Fruit fly (Drosophila melanogaster): Measurements from ENCODE around the gene CG5567.

CG5567 gene

DNA sequence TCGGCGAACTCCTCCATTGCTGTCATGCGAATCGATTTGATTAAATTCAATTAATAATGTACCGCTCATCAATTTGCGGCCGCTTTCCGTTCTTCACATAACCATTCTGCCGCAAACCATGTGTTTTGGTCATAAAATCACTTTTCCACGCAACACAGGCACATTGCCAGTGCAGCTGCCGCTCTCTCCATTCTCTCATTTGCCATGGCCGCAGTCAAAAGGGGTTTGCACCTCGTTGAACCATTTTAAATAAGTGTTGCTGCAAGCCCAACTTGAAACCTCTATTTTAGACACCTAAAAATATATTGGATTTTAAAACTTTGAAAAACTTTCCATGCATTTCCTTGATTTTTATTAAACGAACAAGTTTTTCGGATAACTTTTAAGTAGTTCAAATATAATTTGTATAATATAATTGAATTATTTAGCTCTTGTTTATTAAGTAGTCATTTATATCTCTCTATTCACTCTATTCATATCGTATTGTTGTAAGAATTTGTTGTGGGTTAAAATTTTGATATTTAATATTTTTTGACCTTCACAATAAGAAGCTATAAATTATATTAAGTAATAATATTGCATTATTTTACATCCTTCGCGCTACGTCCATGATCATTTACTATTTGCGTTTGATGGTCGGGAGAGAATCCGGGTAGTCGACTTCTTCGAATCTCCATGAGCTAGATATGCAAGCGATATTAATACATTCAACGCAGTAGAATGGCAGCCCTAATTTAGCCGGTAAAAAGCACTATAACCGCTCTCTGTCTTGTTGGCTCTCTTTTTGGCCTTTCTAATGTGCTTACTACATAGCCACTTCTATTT is 13.5 kb upstream of the CG5567 start, which contains the start of gene CG5535 (continued):
- TF ChIP-seq tll (GFP tag; optimal IDR thresholded peaks at IDR 0.05), result peak in 1 of 2 experiments; percentile 6
- TF ChIP-seq Xbp1 (GFP tag; optimal IDR thresholded peaks at IDR 0.05), result peak; percentile 74
- TF ChIP-seq jing (GFP tag; optimal IDR thresholded peaks at IDR 0.05), result no peak
- peak; percentile 78 for TF ChIP-seq CG18599 (GFP tag; optimal IDR thresholded peaks at IDR 0.05)
- 0 out of 2 replicates have a peak, but pooled peaks have one; percentile 14 for TF ChIP-seq CG11696 (GFP tag; IDR thresholded peaks at IDR 0.05)
- TF ChIP-seq CG33213 (GFP tag; optimal IDR thresholded peaks at IDR 0.05), result peak; percentile 46
- TF ChIP-seq CG11560 (tag; IDR thresholded peaks at IDR 0.05), result no peak
- TF ChIP-seq HLH3B (GFP tag; IDR thresholded peaks at IDR 0.05), result peak; percentile 45; the same call in 1 of the 2 replicates
- TF ChIP-seq Atf6 (GFP tag; IDR thresholded peaks at IDR 0.05), result no peak; the same call in 1 of the 2 replicates
- TF ChIP-seq usp (GFP tag; optimal IDR thresholded peaks at IDR 0.05), result no peak
- peak; percentile 91 for TF ChIP-seq CG13775 (GFP tag; optimal IDR thresholded peaks at IDR 0.05)
- TF ChIP-seq Ets65A (GFP tag), result peak; percentile 86
- TF ChIP-seq CG17186 (GFP tag; optimal IDR thresholded peaks at IDR 0.05), result no peak
- TF ChIP-seq CG4820 (GFP tag; optimal IDR thresholded peaks at IDR 0.05), result peak; percentile 42
- peak; percentile 78 for TF ChIP-seq CG12104 (GFP tag; optimal IDR thresholded peaks at IDR 0.05)
- TF ChIP-seq CG14050 (GFP tag; IDR thresholded peaks at IDR 0.05), result peak; percentile 29; the same call in 2 of the 3 replicates
- TF ChIP-seq Bgb (GFP tag; IDR thresholded peaks at IDR 0.05; ENCODE audit: partially characterized antibody), result no peak
- TF ChIP-seq odd (GFP tag; optimal IDR thresholded peaks at IDR 0.05), result peak; percentile 85
- peak; percentile 71 for TF ChIP-seq CG32532 (GFP tag; IDR thresholded peaks at IDR 0.05)
- peak; percentile 49 for TF ChIP-seq trh (GFP tag; optimal IDR thresholded peaks at IDR 0.05)
- peak; percentile 88 for TF ChIP-seq CG10209 (GFP tag; optimal IDR thresholded peaks at IDR 0.05)
- no peak for TF ChIP-seq CG3995 (GFP tag; optimal IDR thresholded peaks at IDR 0.05)
- TF ChIP-seq Neu2 (GFP tag; optimal IDR thresholded peaks at IDR 0.05; ENCODE audit: borderline replicate concordance), result no peak
- peak; percentile 54 for TF ChIP-seq HLHmδ (GFP tag; optimal IDR thresholded peaks at IDR 0.05)
- no peak; the same call in 1 of the 2 replicates for TF ChIP-seq ro (GFP tag; IDR thresholded peaks at IDR 0.05)
- 0 out of 2 replicates have a peak, but pooled peaks have one; percentile 19 for TF ChIP-seq CG43689 (GFP tag; IDR thresholded peaks at IDR 0.05)
- no peak for TF ChIP-seq h (optimal IDR thresholded peaks at IDR 0.05)
- TF ChIP-seq fru (optimal IDR thresholded peaks at IDR 0.05), result no peak
- TF ChIP-seq CG9437 (GFP tag; optimal IDR thresholded peaks at IDR 0.05), result peak; percentile 93
- TF ChIP-seq scrt (GFP tag; optimal IDR thresholded peaks at IDR 0.05), result peak; percentile 43
- no peak for TF ChIP-seq CG7271 (tag; optimal IDR thresholded peaks at IDR 0.05)
- peak; percentile 75 for TF ChIP-seq Abd-B (GFP tag; optimal IDR thresholded peaks at IDR 0.05)
- peak; percentile 73 for TF ChIP-seq Nf-YB (GFP tag; optimal IDR thresholded peaks at IDR 0.05)
- TF ChIP-seq CG32772 (GFP tag; IDR thresholded peaks at IDR 0.05), result no peak; the same call in 1 of the 2 replicates
- peak; percentile 77 for TF ChIP-seq dmrt11E (tag; optimal IDR thresholded peaks at IDR 0.05)
- peak; percentile 76 for TF ChIP-seq fd96Cb (tag; optimal IDR thresholded peaks at IDR 0.05)
- TF ChIP-seq CG4404 (GFP tag; IDR thresholded peaks at IDR 0.05), result peak; percentile 25; the same call in 1 of the 2 replicates
- TF ChIP-seq zfh1 (GFP tag; IDR thresholded peaks at IDR 0.05), result peak; percentile 76; the same call in 2 of the 3 replicates
- peak; percentile 42 to 60 for TF ChIP-seq Trl (optimal IDR thresholded peaks at IDR 0.05)
- peak; percentile 69 for TF ChIP-seq Trl (GFP tag; optimal IDR thresholded peaks at IDR 0.05)
- TF ChIP-seq pan (optimal IDR thresholded peaks at IDR 0.05), result no peak
- TF ChIP-seq pan (GFP tag; optimal IDR thresholded peaks at IDR 0.05 in 1 of 2, IDR thresholded peaks at IDR 0.05 in 1 of 2), result peak in 1 of 2 experiments; percentile 61
- TF ChIP-seq CG3407 (GFP tag; optimal IDR thresholded peaks at IDR 0.05), result peak; percentile 40
- TF ChIP-seq CG12942 (GFP tag; optimal IDR thresholded peaks at IDR 0.05), result peak; percentile 37
- TF ChIP-seq Bdp1 (GFP tag; optimal IDR thresholded peaks at IDR 0.05), result no peak
- TF ChIP-seq tgo (GFP tag; IDR thresholded peaks at IDR 0.05), result peak; percentile 60; the same call in 2 of the 3 replicates
- TF ChIP-seq sug (tag; optimal IDR thresholded peaks at IDR 0.05), result peak; percentile 71
- TF ChIP-seq ken (GFP tag; IDR thresholded peaks at IDR 0.05), result peak; percentile 87
- TF ChIP-seq CG18476 (GFP tag; optimal IDR thresholded peaks at IDR 0.05), result peak; percentile 42
- TF ChIP-seq CG2116 (GFP tag; optimal IDR thresholded peaks at IDR 0.05), result peak; percentile 32
